Fruit fly (Drosophila melanogaster): ENCODE data around the gene CG31145.

The CG31145 gene

DNA sequence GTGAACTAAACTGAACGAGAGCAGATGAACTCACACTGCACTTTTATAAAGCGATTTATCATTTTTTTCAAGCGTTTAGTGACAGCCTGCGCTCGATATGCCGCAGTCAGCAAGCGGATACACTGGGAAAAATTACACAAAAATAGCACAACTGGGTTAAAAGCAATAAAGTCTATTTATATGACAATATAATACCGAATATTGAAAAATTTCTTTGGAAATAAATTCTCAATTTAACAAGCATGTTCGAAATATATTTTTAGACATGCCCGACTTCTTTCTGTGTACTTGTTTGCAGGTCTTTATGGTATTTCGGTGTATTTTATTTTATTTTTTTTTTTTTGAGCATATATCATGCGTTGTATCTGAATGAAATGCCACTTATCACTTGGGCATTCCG, 44.4 kb upstream of the CG31145 start (continued):
- no peak for TF ChIP-seq gfzf (GFP tag; optimal IDR thresholded peaks at IDR 0.05)
- peak; percentile 9 for TF ChIP-seq CTCF (GFP tag; optimal IDR thresholded peaks at IDR 0.05)
- TF ChIP-seq chn (GFP tag; optimal IDR thresholded peaks at IDR 0.05): peak; percentile 56
- peak; percentile 12 for TF ChIP-seq CG1647 (GFP tag; optimal IDR thresholded peaks at IDR 0.05)
- TF ChIP-seq CG15696 (tag; optimal IDR thresholded peaks at IDR 0.05): peak; percentile 75
- TF ChIP-seq Adf1 (GFP tag; IDR thresholded peaks at IDR 0.05): no peak
- peak; percentile 65 for TF ChIP-seq Ptx1 (GFP tag; IDR thresholded peaks at IDR 0.05)
- TF ChIP-seq eyg (GFP tag; optimal IDR thresholded peaks at IDR 0.05): peak; percentile 28
- TF ChIP-seq cas (GFP tag; IDR thresholded peaks at IDR 0.05): no peak
- TF ChIP-seq CG8765 (GFP tag; IDR thresholded peaks at IDR 0.05): peak; percentile 51; the same call in 1 of the 2 replicates
- TF ChIP-seq CG32767 (GFP tag; IDR thresholded peaks at IDR 0.05): 0 out of 2 replicates have a peak, but pooled peaks have one; percentile 26
- TF ChIP-seq Blimp-1 (GFP tag; optimal IDR thresholded peaks at IDR 0.05): peak; percentile 69
- no peak for TF ChIP-seq hkb (optimal IDR thresholded peaks at IDR 0.05)
- peak; percentile 63 for TF ChIP-seq hkb (GFP tag; IDR thresholded peaks at IDR 0.05)
- peak; percentile 55 for TF ChIP-seq CG10267 (tag; optimal IDR thresholded peaks at IDR 0.05)
- peak; percentile 45 for TF ChIP-seq CG7556 (GFP tag; optimal IDR thresholded peaks at IDR 0.05)
- TF ChIP-seq kay (GFP tag; optimal IDR thresholded peaks at IDR 0.05): peak; percentile 28
- TF ChIP-seq Atf3 (GFP tag; optimal IDR thresholded peaks at IDR 0.05): peak; percentile 41
- peak; percentile 67 for TF ChIP-seq CG10979 (tag; optimal IDR thresholded peaks at IDR 0.05)
- peak; percentile 78 for TF ChIP-seq Xbp1 (GFP tag; optimal IDR thresholded peaks at IDR 0.05)
- TF ChIP-seq CG1603 (tag; optimal IDR thresholded peaks at IDR 0.05): peak; percentile 82
- peak; percentile 51 for TF ChIP-seq CG1529 (GFP tag; optimal IDR thresholded peaks at IDR 0.05)
- TF ChIP-seq usp (GFP tag; optimal IDR thresholded peaks at IDR 0.05): no peak
- no peak for TF ChIP-seq grn (GFP tag; optimal IDR thresholded peaks at IDR 0.05)
- peak; percentile 44 for TF ChIP-seq slp2 (GFP tag; optimal IDR thresholded peaks at IDR 0.05)
- TF ChIP-seq z (GFP tag; IDR thresholded peaks at IDR 0.05): no peak
- no peak for TF ChIP-seq schlank (tag; optimal IDR thresholded peaks at IDR 0.05)
- TF ChIP-seq az2 (GFP tag; optimal IDR thresholded peaks at IDR 0.05): peak; percentile 78
- peak; percentile 63 for TF ChIP-seq Chrac-16 (GFP tag; optimal IDR thresholded peaks at IDR 0.05)
- peak; percentile 66 for TF ChIP-seq CG13424 (tag; optimal IDR thresholded peaks at IDR 0.05)
- TF ChIP-seq tio (GFP tag; optimal IDR thresholded peaks at IDR 0.05): peak; percentile 52
- peak; percentile 97 for TF ChIP-seq sens (GFP tag)
- peak; percentile 29 for TF ChIP-seq jing (GFP tag; optimal IDR thresholded peaks at IDR 0.05)
- peak; percentile 64 for TF ChIP-seq CG31388 (GFP tag; optimal IDR thresholded peaks at IDR 0.05)
- peak; percentile 39; the same call in 1 of the 2 replicates for TF ChIP-seq E2f2 (GFP tag; IDR thresholded peaks at IDR 0.05)
- TF ChIP-seq pan (optimal IDR thresholded peaks at IDR 0.05): no peak
- TF ChIP-seq pan (GFP tag; optimal IDR thresholded peaks at IDR 0.05 in 1 of 2, IDR thresholded peaks at IDR 0.05 in 1 of 2): peak in 1 of 2 experiments; percentile 64
- peak; percentile 31 for TF ChIP-seq CG4707 (GFP tag; optimal IDR thresholded peaks at IDR 0.05)
- no peak for TF ChIP-seq CG3995 (GFP tag; optimal IDR thresholded peaks at IDR 0.05)
- TF ChIP-seq crc (GFP tag; optimal IDR thresholded peaks at IDR 0.05): peak; percentile 2
- no peak for TF ChIP-seq psq (GFP tag; optimal IDR thresholded peaks at IDR 0.05)
- TF ChIP-seq gcm (GFP tag; optimal IDR thresholded peaks at IDR 0.05): peak; percentile 41
- peak in 1 of 2 experiments; percentile 77 for TF ChIP-seq Hr51 (GFP tag; optimal IDR thresholded peaks at IDR 0.05)
- TF ChIP-seq Xrp1 (GFP tag; IDR thresholded peaks at IDR 0.05): peak; percentile 72
- no peak for TF ChIP-seq her (GFP tag; optimal IDR thresholded peaks at IDR 0.05)
- TF ChIP-seq CG18619 (GFP tag; optimal IDR thresholded peaks at IDR 0.05): peak; percentile 41
- peak; percentile 7 for TF ChIP-seq fu2 (GFP tag; optimal IDR thresholded peaks at IDR 0.05)
- peak; percentile 47 for TF ChIP-seq bcd (GFP tag; optimal IDR thresholded peaks at IDR 0.05)
- peak; percentile 53; the same call in 1 of the 2 replicates for TF ChIP-seq Atf6 (GFP tag; IDR thresholded peaks at IDR 0.05)
- no peak for TF ChIP-seq ato (GFP tag; IDR thresholded peaks at IDR 0.05; ENCODE audit: partially characterized antibody)
- no peak for TF ChIP-seq Dip3 (GFP tag; optimal IDR thresholded peaks at IDR 0.05)
- TF ChIP-seq unpg (GFP tag; optimal IDR thresholded peaks at IDR 0.05): peak; percentile 82
- peak; percentile 69 for TF ChIP-seq tgo (GFP tag; IDR thresholded peaks at IDR 0.05)

Data from whole organism, embryonic.